Worm (Caenorhabditis elegans) whole organism, young adult: ENCODE data around the gene vha-14.
A peak's percentile ranks its signal among the peaks of the same experiment; 100 is the strongest.

Experiments
- B0261.1 ChIP-seq: sonication (generic microtip); optimal IDR thresholded peaks from 2 replicates; lab custom pipeline; 2016; ENCODE audit warnings: mild to moderate bottlenecking, missing genetic modification characterization, moderate library complexity, missing compliant biosample characterization
- F22D6.2 ChIP-seq: sonication (generic microtip); optimal IDR thresholded peaks from 2 replicates; lab custom pipeline; 2016; ENCODE audit warnings: mild to moderate bottlenecking, missing genetic modification characterization, missing compliant biosample characterization
- F52B5.7 ChIP-seq: sonication (generic microtip); optimal IDR thresholded peaks from 2 replicates; lab custom pipeline; 2016; ENCODE audit warnings: mild to moderate bottlenecking, missing genetic modification characterization, missing compliant biosample characterization
- F57C9.4 ChIP-seq: sonication (generic microtip); optimal IDR thresholded peaks from 2 replicates; lab custom pipeline; 2017; ENCODE audit warnings: mild to moderate bottlenecking, missing genetic modification characterization, missing compliant biosample characterization
- K11D2.4 ChIP-seq: fragments of 200-800 bp; sonication (Bioruptor generic); IDR thresholded peaks from 2 replicates; pipeline ENCODE4 v1.3.6; 2022; ENCODE audit warnings: missing genetic modification reagents, missing genetic modification characterization, missing compliant biosample characterization
- K12H6.12 ChIP-seq: fragments of 200-800 bp; sonication (Bioruptor generic); optimal IDR thresholded peaks from 2 replicates; lab custom pipeline; 2018; ENCODE audit warnings: mild to moderate bottlenecking, missing genetic modification characterization, missing compliant biosample characterization
- T07F8.4 ChIP-seq: sonication (generic microtip); optimal IDR thresholded peaks from 2 replicates; lab custom pipeline; 2016; ENCODE audit warnings: mild to moderate bottlenecking, missing genetic modification characterization, moderate library complexity, missing compliant biosample characterization
- Y53G8AR.9 ChIP-seq: fragments of 200-800 bp; sonication (Bioruptor generic); conservative IDR thresholded peaks from 2 replicates; pipeline ENCODE4 v1.3.6; 2022; ENCODE audit warnings: missing genetic modification reagents, missing genetic modification characterization, missing compliant biosample characterization
- Y67H2A.10 ChIP-seq: fragments of 200-800 bp; sonication (Bioruptor generic); conservative IDR thresholded peaks from 2 replicates; pipeline ENCODE4 v1.3.6; 2022; ENCODE audit warnings: missing genetic modification reagents, missing genetic modification characterization, missing compliant biosample characterization
- ZK185.1 ChIP-seq: sonication (generic microtip); optimal IDR thresholded peaks from 2 replicates; lab custom pipeline; 2016; ENCODE audit warnings: mild to moderate bottlenecking, missing genetic modification characterization, missing compliant biosample characterization; ENCODE audit not compliant: poor library complexity, severe bottlenecking
- aptf-2 ChIP-seq: fragments of 200-800 bp; sonication (Bioruptor generic); conservative IDR thresholded peaks from 2 replicates; pipeline ENCODE4 v1.3.6; 2022; ENCODE audit warnings: missing genetic modification reagents, missing genetic modification characterization, missing compliant biosample characterization
- bed-1 ChIP-seq: fragments of 200-800 bp; sonication (Bioruptor generic); IDR thresholded peaks from 2 replicates; pipeline ENCODE4 v1.3.6; 2022; ENCODE audit warnings: missing genetic modification reagents, missing genetic modification characterization, missing compliant biosample characterization
- cebp-1 ChIP-seq, 2 experiments: fragments of 200-800 bp in 1 of 2; sonication (Bioruptor generic) in 1 of 2; sonication (generic microtip) in 1 of 2; IDR thresholded peaks in 1 of 2; optimal IDR thresholded peaks in 1 of 2; 2 replicates each; pipeline versions ENCODE4 v1.3.6 to Lab custom; 2017 to 2022; ENCODE audit warnings: missing compliant biosample characterization in 2 of 2, missing genetic modification characterization in 2 of 2, mild to moderate bottlenecking in 1 of 2, missing genetic modification reagents in 1 of 2, moderate library complexity in 1 of 2
- dpl-1 ChIP-seq: fragments of 150-350 bp; optimal IDR thresholded peaks from 2 replicates; lab custom pipeline; 2014; ENCODE audit warnings: missing biosample characterization, missing genetic modification reagents, missing genetic modification characterization
- egl-18 ChIP-seq: fragments of 200-800 bp; sonication (Bioruptor generic); IDR thresholded peaks from 2 replicates; pipeline ENCODE4 v1.3.6; 2022; ENCODE audit warnings: missing genetic modification reagents, missing genetic modification characterization, missing compliant biosample characterization
- lag-1 ChIP-seq: fragments of 200-800 bp; sonication (Bioruptor generic); IDR thresholded peaks from 2 replicates; pipeline ENCODE4 v1.3.6; 2022; ENCODE audit warnings: missing genetic modification reagents, missing genetic modification characterization, missing compliant biosample characterization
- let-526 ChIP-seq: fragments of 200-800 bp; sonication (Bioruptor generic); IDR thresholded peaks from 2 replicates; pipeline ENCODE4 v1.3.6; 2022; ENCODE audit warnings: missing genetic modification reagents, missing genetic modification characterization, missing compliant biosample characterization
- lin-35 ChIP-seq, 3 experiments: fragments of 150-350 bp in 2 of 3; sonication (generic microtip) in 1 of 3; optimal IDR thresholded peaks; 2 replicates each; lab custom pipeline; 2014 to 2018; ENCODE audit warnings: missing biosample characterization in 3 of 3, missing genetic modification characterization in 3 of 3, missing genetic modification reagents in 3 of 3
- madf-10 ChIP-seq: sonication (generic microtip); optimal IDR thresholded peaks from 2 replicates; lab custom pipeline; 2016; ENCODE audit warnings: mild to moderate bottlenecking, missing genetic modification characterization, missing compliant biosample characterization
- madf-3 ChIP-seq: fragments of 200-800 bp; sonication (Bioruptor generic); IDR thresholded peaks from 2 replicates; pipeline ENCODE4 v1.3.6; 2022; ENCODE audit warnings: missing genetic modification reagents, missing genetic modification characterization, missing compliant biosample characterization
- mes-4 ChIP-seq: sonication (generic microtip); optimal IDR thresholded peaks from 2 replicates; lab custom pipeline; 2016; ENCODE audit warnings: missing genotype, missing genetic modification characterization, missing compliant biosample characterization
- nhr-120 ChIP-seq: fragments of 200-800 bp; sonication (Bioruptor generic); IDR thresholded peaks from 2 replicates; pipeline ENCODE4 v1.3.6; 2022; ENCODE audit warnings: missing genetic modification characterization, missing compliant biosample characterization
- nhr-179 ChIP-seq: sonication (generic microtip); optimal IDR thresholded peaks from 2 replicates; lab custom pipeline; 2016; ENCODE audit warnings: mild to moderate bottlenecking, missing genetic modification characterization, missing compliant biosample characterization
- pbrm-1 ChIP-seq: fragments of 200-800 bp; sonication (Bioruptor generic); IDR thresholded peaks from 2 replicates; pipeline ENCODE4 v1.3.6; 2022; ENCODE audit warnings: missing genetic modification reagents, missing genetic modification characterization, missing compliant biosample characterization
- pha-4 ChIP-seq: fragments of 150-350 bp; sonication (generic microtip); optimal IDR thresholded peaks from 2 replicates; lab custom pipeline; 2014; ENCODE audit warnings: missing biosample characterization, missing genetic modification reagents, missing genetic modification characterization
- rcor-1 ChIP-seq: fragments of 200-800 bp; sonication (Bioruptor generic); IDR thresholded peaks from 2 replicates; pipeline ENCODE4 v1.3.6; 2022; ENCODE audit warnings: missing genetic modification reagents, missing genetic modification characterization, missing compliant biosample characterization
- sdz-38 ChIP-seq: sonication (generic microtip); optimal IDR thresholded peaks from 2 replicates; lab custom pipeline; 2016; ENCODE audit warnings: missing genotype, missing genetic modification characterization, missing compliant biosample characterization
- snpc-3.4 ChIP-seq: sonication (generic microtip); optimal IDR thresholded peaks from 2 replicates; lab custom pipeline; 2017; ENCODE audit warnings: missing genetic modification characterization, mild to moderate bottlenecking, missing compliant biosample characterization, antibody characterized with exemption, moderate library complexity, missing genotype, missing genetic modification reagents
- somi-1 ChIP-seq: fragments of 200-800 bp; sonication (Bioruptor generic); optimal IDR thresholded peaks from 2 replicates; lab custom pipeline; 2018; ENCODE audit warnings: mild to moderate bottlenecking, missing genetic modification characterization, missing compliant biosample characterization
- unc-130 ChIP-seq: sonication (generic microtip); optimal IDR thresholded peaks from 2 replicates; lab custom pipeline; 2016; ENCODE audit warnings: missing genetic modification reagents, missing genetic modification characterization, missing compliant biosample characterization
- zfh-2 ChIP-seq: fragments of 200-800 bp; sonication (Bioruptor generic); conservative IDR thresholded peaks from 2 replicates; pipeline ENCODE4 v1.3.6; 2022; ENCODE audit warnings: missing genetic modification reagents, missing genetic modification characterization, missing compliant biosample characterization
- zim-3 ChIP-seq: sonication (generic microtip); optimal IDR thresholded peaks from 2 replicates; lab custom pipeline; 2017; ENCODE audit warnings: mild to moderate bottlenecking, missing genetic modification characterization, moderate library complexity, missing compliant biosample characterization
- ztf-18 ChIP-seq: sonication (generic microtip); optimal IDR thresholded peaks from 2 replicates; lab custom pipeline; 2016; ENCODE audit warnings: missing genotype, mild to moderate bottlenecking, missing genetic modification characterization, missing compliant biosample characterization
- ztf-26 ChIP-seq: sonication (generic microtip); optimal IDR thresholded peaks from 2 replicates; lab custom pipeline; 2017; ENCODE audit warnings: missing genetic modification characterization, missing compliant biosample characterization
- ztf-6 ChIP-seq: fragments of 200-800 bp; sonication (Bioruptor generic); IDR thresholded peaks from 2 replicates; pipeline ENCODE4 v1.3.6; 2022; ENCODE audit warnings: missing genetic modification reagents, missing genetic modification characterization, missing compliant biosample characterization

vha-14 gene

DNA sequence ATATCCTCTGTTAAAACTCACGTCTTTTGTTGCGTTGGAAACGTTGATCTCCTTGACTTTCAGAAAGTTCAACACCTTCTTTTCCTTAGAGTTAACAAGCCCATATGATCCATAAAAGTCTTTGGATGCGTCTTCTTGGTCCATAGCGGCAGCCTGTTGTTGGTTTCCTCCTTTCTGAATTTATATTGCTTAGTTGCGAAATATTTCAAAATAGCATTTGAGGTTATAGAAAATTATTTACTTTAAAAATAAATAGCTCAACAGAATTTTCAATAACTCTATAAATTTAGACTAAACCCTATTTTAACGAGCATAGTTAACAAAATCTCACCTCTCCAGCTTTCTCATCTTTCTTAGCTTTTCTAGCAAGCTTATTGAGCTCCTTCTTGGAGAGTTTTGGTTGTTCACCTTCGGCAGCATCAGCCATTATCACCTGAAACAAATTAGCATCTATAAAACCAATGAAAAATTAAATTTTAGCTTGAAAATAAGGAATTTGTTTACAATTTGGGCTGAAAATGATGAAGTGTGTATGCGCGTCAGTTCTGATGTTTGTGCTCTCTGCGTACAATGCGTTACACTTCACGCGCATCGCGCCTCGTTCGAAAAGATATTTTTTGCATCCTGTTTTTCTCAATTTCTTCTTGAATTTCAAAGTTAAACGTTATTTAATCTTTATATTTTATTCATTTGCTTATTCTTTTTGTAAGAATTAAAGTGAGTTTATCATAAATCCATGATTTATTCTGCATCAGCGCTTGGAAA is 16.9 kb upstream of the vha-14 start, which contains the start of the genes dars-1 and ctr-9:
TSS of gene dars-1 (minus strand) at position 433 of the 765 bp plus-strand sequence.
TSS of gene ctr-9 (plus strand) at position 614 of the 765 bp plus-strand sequence.
- TF ChIP-seq snpc-3.4 (tag; lab: Kevin White, UChicago) (peak; percentile 0), F52B5.7 (tag; lab: Kevin White, UChicago) (no peak), cebp-1 (GFP tag; IDR thresholded peaks at IDR 0.05; lab: Robert Waterston, UW) (peak; percentile 30; the same call in 1 of the 2 replicates), cebp-1 (tag; optimal IDR thresholded peaks at IDR 0.05; lab: Kevin White, UChicago) (peak; percentile 87), Y53G8AR.9 (GFP tag; lab: Robert Waterston, UW) (0 out of 2 replicates have a peak, but pooled peaks have one; percentile 42), Y67H2A.10 (GFP tag; lab: Robert Waterston, UW) (no peak), lin-35 (GFP tag; optimal IDR thresholded peaks at IDR 0.05; lab: Kevin White, UChicago) (no peak)

DNA sequence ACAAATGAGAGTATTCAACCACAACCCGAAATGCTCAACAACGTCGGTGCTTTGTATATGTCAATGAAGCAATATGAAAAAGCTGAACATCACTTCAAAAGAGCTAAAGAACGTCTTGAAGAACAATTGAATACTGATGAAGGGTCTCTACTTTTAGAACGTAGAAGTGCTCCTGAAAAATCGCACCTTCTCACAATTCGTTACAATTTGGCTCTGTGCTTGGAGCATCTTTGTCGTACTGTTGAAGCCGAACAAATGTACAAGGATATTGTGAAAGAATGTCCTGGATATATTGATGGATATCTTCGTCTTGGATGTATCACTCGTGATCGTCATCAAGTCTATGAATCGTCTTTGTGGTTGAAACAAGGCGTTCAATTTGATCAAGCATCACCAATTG is 13.7 kb upstream of the vha-14 start:
- no peak for TF ChIP-seq F22D6.2 (tag; lab: Kevin White, UChicago)
- no peak for TF ChIP-seq unc-130 (GFP tag; lab: Kevin White, UChicago)
- TF ChIP-seq K12H6.12 (tag; lab: Kevin White, UChicago) = no peak
- TF ChIP-seq somi-1 (GFP tag; lab: Kevin White, UChicago) = no peak
- no peak for TF ChIP-seq lag-1
- TF ChIP-seq let-526 = no peak
- TF ChIP-seq egl-18 (GFP tag; lab: Robert Waterston, UW) = no peak
- no peak for TF ChIP-seq aptf-2
- TF ChIP-seq rcor-1 (GFP tag; lab: Robert Waterston, UW) = no peak
- TF ChIP-seq ztf-6 (GFP tag; lab: Robert Waterston, UW) = no peak
- no peak for TF ChIP-seq K11D2.4 (GFP tag; lab: Robert Waterston, UW)
- TF ChIP-seq madf-10 = no peak
- TF ChIP-seq nhr-179 (tag; lab: Kevin White, UChicago) = no peak
- TF ChIP-seq mes-4 (tag; lab: Kevin White, UChicago) = no peak
- TF ChIP-seq F57C9.4 (tag; lab: Kevin White, UChicago) = no peak
- no peak for TF ChIP-seq nhr-120
- TF ChIP-seq pha-4 = no peak
- no peak for TF ChIP-seq ztf-26 (tag; lab: Kevin White, UChicago)
- TF ChIP-seq ztf-18 (tag; lab: Kevin White, UChicago) = no peak
- TF ChIP-seq zim-3 = no peak
- TF ChIP-seq, all 124 proteins: peak for 0

DNA sequence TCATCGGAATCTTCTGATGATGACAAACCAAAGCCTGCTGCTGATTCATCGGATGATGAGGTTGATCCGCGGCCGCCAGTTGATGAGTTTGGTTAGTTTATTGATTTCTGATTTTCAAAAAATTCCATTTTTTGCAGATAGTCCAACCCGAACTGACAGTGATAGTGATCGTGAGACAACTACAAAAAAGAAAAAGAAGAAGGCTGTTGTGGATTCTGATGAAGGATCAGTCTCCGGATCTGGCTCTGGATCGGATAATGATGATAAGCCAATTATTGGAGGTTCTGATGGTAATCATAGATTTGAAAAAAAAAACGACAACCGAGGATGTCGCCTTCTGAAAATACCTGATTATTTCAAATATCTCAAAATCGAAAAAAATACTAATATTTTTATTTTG is 11.8 kb upstream of the vha-14 start:
- TF ChIP-seq bed-1 (no peak), T07F8.4 (no peak), lin-35 (GFP tag; optimal IDR thresholded peaks at IDR 0.05; lab: Kevin White, UChicago) (no peak), ZK185.1 (tag; lab: Kevin White, UChicago) (no peak), zfh-2 (GFP tag; lab: Robert Waterston, UW) (no peak), dpl-1 (GFP tag; lab: Kevin White, UChicago) (no peak), madf-3 (GFP tag; lab: Robert Waterston, UW) (no peak), sdz-38 (tag; lab: Kevin White, UChicago) (no peak), pbrm-1 (no peak), snpc-3.4 (tag; lab: Kevin White, UChicago) (no peak), B0261.1 (no peak)
